Fruit fly (Drosophila melanogaster) whole organism, embryonic: Measurements from ENCODE around the gene CG42525.

Source experiments
- Ada2b ChIP-seq: fragments of 200-800 bp; sonication (Bioruptor generic); IDR thresholded peaks from 2 replicates; pipeline ENCODE4 v1.3.6; 2022; ENCODE audit warnings: missing biosample characterization, missing genetic modification characterization
- CG10147 ChIP-seq: fragments of 200-800 bp; sonication (Bioruptor generic); optimal IDR thresholded peaks from 2 replicates; lab custom pipeline; 2019; ENCODE audit warnings: missing biosample characterization, mild to moderate bottlenecking, missing genetic modification characterization, moderate library complexity
- CG10979 ChIP-seq: fragments of 200-800 bp; sonication (Bioruptor generic); optimal IDR thresholded peaks from 2 replicates; lab custom pipeline; 2018; ENCODE audit warnings: missing biosample characterization, mild to moderate bottlenecking, missing genetic modification characterization, moderate library complexity
- CG12071 ChIP-seq: fragments of 200-800 bp; sonication (Bioruptor generic); optimal IDR thresholded peaks from 3 replicates; lab custom pipeline; 2018; ENCODE audit warnings: missing biosample characterization, mild to moderate bottlenecking, missing genetic modification characterization
- CG12659 ChIP-seq: fragments of 200-800 bp; sonication (Bioruptor generic); optimal IDR thresholded peaks from 3 replicates; lab custom pipeline; 2017; ENCODE audit warnings: mild to moderate bottlenecking, missing biosample characterization, missing genetic modification reagents, missing genetic modification characterization
- CG13424 ChIP-seq: fragments of 200-800 bp; sonication (Bioruptor generic); optimal IDR thresholded peaks from 2 replicates; lab custom pipeline; 2019; ENCODE audit warnings: missing biosample characterization, mild to moderate bottlenecking, missing genetic modification characterization, moderate library complexity
- CG1602 ChIP-seq: fragments of 200-800 bp; sonication (Bioruptor generic); optimal IDR thresholded peaks from 3 replicates; lab custom pipeline; 2016; ENCODE audit warnings: missing biosample characterization, missing genetic modification characterization
- CG17328 ChIP-seq: fragments of 200-800 bp; sonication (Bioruptor generic); IDR thresholded peaks from 2 replicates; pipeline ENCODE4 v1.3.6; 2022; ENCODE audit warnings: missing biosample characterization, missing genetic modification characterization
- CG17361 ChIP-seq: fragments of 200-800 bp; sonication (Bioruptor generic); IDR thresholded peaks from 3 replicates; pipeline ENCODE4 v1.3.6; 2022; ENCODE audit warnings: missing biosample characterization, missing genetic modification characterization
- CG17385 ChIP-seq: fragments of 200-800 bp; sonication (Bioruptor generic); optimal IDR thresholded peaks from 3 replicates; lab custom pipeline; 2018; ENCODE audit warnings: missing biosample characterization, mild to moderate bottlenecking, missing genetic modification characterization
- CG17802 ChIP-seq: fragments of 200-800 bp; sonication (Bioruptor generic); optimal IDR thresholded peaks from 2 replicates; lab custom pipeline; 2018; ENCODE audit warnings: missing biosample characterization, mild to moderate bottlenecking, missing genetic modification characterization, moderate library complexity
- CG2202 ChIP-seq: fragments of 200-800 bp; sonication (Bioruptor generic); optimal IDR thresholded peaks from 2 replicates; lab custom pipeline; 2018; ENCODE audit warnings: missing biosample characterization, mild to moderate bottlenecking, missing genetic modification characterization
- CG2712 ChIP-seq: fragments of 200-800 bp; optimal IDR thresholded peaks from 3 replicates; lab custom pipeline; 2019; ENCODE audit warnings: missing biosample characterization, mild to moderate bottlenecking, missing genetic modification characterization, moderate library complexity
- CG2875 ChIP-seq: fragments of 200-800 bp; sonication (Bioruptor generic); optimal IDR thresholded peaks from 2 replicates; lab custom pipeline; 2017; ENCODE audit warnings: missing biosample characterization, mild to moderate bottlenecking, missing genetic modification characterization, missing genetic modification reagents
- CG31365 ChIP-seq: fragments of 200-800 bp; sonication (Bioruptor generic); optimal IDR thresholded peaks from 2 replicates; lab custom pipeline; 2018; ENCODE audit warnings: missing biosample characterization, mild to moderate bottlenecking, missing genetic modification characterization
- CG32767 ChIP-seq: fragments of 200-800 bp; sonication (Bioruptor generic); IDR thresholded peaks from 2 replicates; pipeline ENCODE4 v1.3.6; 2022; ENCODE audit warnings: missing biosample characterization, missing genetic modification characterization
- CG6272 ChIP-seq: fragments of 200-800 bp; sonication (Bioruptor generic); IDR thresholded peaks from 2 replicates; pipeline ENCODE4 v1.3.6; 2022; ENCODE audit warnings: missing biosample characterization, missing genetic modification characterization
- CG7556 ChIP-seq: fragments of 200-800 bp; sonication (Bioruptor generic); optimal IDR thresholded peaks from 2 replicates; lab custom pipeline; 2017; ENCODE audit warnings: missing biosample characterization, mild to moderate bottlenecking, missing genetic modification characterization
- Dp ChIP-seq: fragments of 200-800 bp; sonication (Bioruptor generic); optimal IDR thresholded peaks from 2 replicates; lab custom pipeline; 2018; ENCODE audit warnings: missing biosample characterization, mild to moderate bottlenecking, missing genetic modification characterization, moderate library complexity
- E2f1 ChIP-seq: fragments of 200-800 bp; sonication (Bioruptor generic); IDR thresholded peaks from 2 replicates; pipeline ENCODE4 v1.3.6; 2022; ENCODE audit warnings: missing biosample characterization, missing genetic modification characterization
- H2.0 ChIP-seq: fragments of 200-800 bp; sonication (Bioruptor generic); IDR thresholded peaks from 2 replicates; pipeline ENCODE4 v1.3.6; 2022; ENCODE audit warnings: missing biosample characterization, missing genetic modification characterization
- HLH54F ChIP-seq: fragments of 200-800 bp; sonication (Bioruptor generic); optimal IDR thresholded peaks from 3 replicates; lab custom pipeline; 2016; ENCODE audit warnings: missing biosample characterization, missing genetic modification characterization
- HLHmδ ChIP-seq: fragments of 200-800 bp; sonication (Bioruptor generic); optimal IDR thresholded peaks from 2 replicates; lab custom pipeline; 2018; ENCODE audit warnings: missing biosample characterization, mild to moderate bottlenecking, missing genetic modification characterization, moderate library complexity
- HmgZ ChIP-seq: fragments of 200-800 bp; sonication (Bioruptor generic); optimal IDR thresholded peaks from 2 replicates; lab custom pipeline; 2018; ENCODE audit warnings: missing biosample characterization, mild to moderate bottlenecking, missing genetic modification characterization
- Hmx ChIP-seq: fragments of 200-800 bp; sonication (Bioruptor generic); optimal IDR thresholded peaks from 2 replicates; lab custom pipeline; 2016; ENCODE audit warnings: missing biosample characterization, missing genetic modification characterization
- Hr39 ChIP-seq: fragments of >200 bp; optimal IDR thresholded peaks from 2 replicates; lab custom pipeline; 2017
- Hsf ChIP-seq: fragments of 200-800 bp; sonication (Bioruptor generic); optimal IDR thresholded peaks from 3 replicates; lab custom pipeline; 2016; ENCODE audit warnings: missing biosample characterization, missing genetic modification characterization
- Mrtf ChIP-seq: fragments of 200-800 bp; sonication (Bioruptor generic); IDR thresholded peaks from 3 replicates; pipeline ENCODE4 v1.3.6; 2022; ENCODE audit warnings: missing biosample characterization, missing genetic modification characterization
- Ravus ChIP-seq: fragments of 200-800 bp; sonication (Bioruptor generic); IDR thresholded peaks from 2 replicates; pipeline ENCODE4 v1.3.6; 2022; ENCODE audit warnings: missing biosample characterization, missing genetic modification characterization
- Sox100B ChIP-seq: fragments of 200-800 bp; sonication (Bioruptor generic); optimal IDR thresholded peaks from 3 replicates; lab custom pipeline; 2018; ENCODE audit warnings: missing biosample characterization, mild to moderate bottlenecking, missing genetic modification characterization
- Spps ChIP-seq: fragments of 200-800 bp; sonication (Bioruptor generic); optimal IDR thresholded peaks from 2 replicates; lab custom pipeline; 2018; ENCODE audit warnings: missing biosample characterization, mild to moderate bottlenecking, missing genetic modification characterization
- TFAM ChIP-seq: fragments of 200-800 bp; sonication (Bioruptor generic); optimal IDR thresholded peaks from 2 replicates; lab custom pipeline; 2017; ENCODE audit warnings: missing biosample characterization, missing genetic modification characterization, inconsistent platforms
- Tbp ChIP-seq: fragments of >200 bp; optimal IDR thresholded peaks from 2 replicates; lab custom pipeline; 2018; ENCODE audit warnings: missing biosample characterization, missing genetic modification characterization
- ab ChIP-seq: fragments of 200-800 bp; sonication (Bioruptor generic); optimal IDR thresholded peaks from 2 replicates; lab custom pipeline; 2016; ENCODE audit warnings: missing biosample characterization, missing genetic modification characterization
- ato ChIP-seq: fragments of 200-800 bp; sonication (Bioruptor generic); IDR thresholded peaks from 2 replicates; pipeline ENCODE4 v1.3.6; 2022; ENCODE audit warnings: missing biosample characterization, missing genetic modification characterization; ENCODE audit not compliant: partially characterized antibody
- cad ChIP-seq: fragments of >200 bp; optimal IDR thresholded peaks from 2 replicates; lab custom pipeline; 2017; ENCODE audit warnings: missing biosample characterization, missing genetic modification characterization
- chif ChIP-seq, 2 experiments: fragments of 200-800 bp; sonication (Bioruptor generic); optimal IDR thresholded peaks; 3 replicates each; lab custom pipeline; 2016; ENCODE audit warnings: missing biosample characterization in 2 of 2, missing genetic modification characterization in 2 of 2
- ci ChIP-seq: fragments of 200-800 bp; sonication (Bioruptor generic); IDR thresholded peaks from 3 replicates; pipeline ENCODE4 v1.3.6; 2022; ENCODE audit warnings: missing biosample characterization, missing genetic modification characterization
- dmrt99B ChIP-seq: fragments of 200-800 bp; sonication (Bioruptor generic); optimal IDR thresholded peaks from 2 replicates; lab custom pipeline; 2018; ENCODE audit warnings: missing biosample characterization, mild to moderate bottlenecking, missing genetic modification characterization, moderate library complexity
- fd64A ChIP-seq: fragments of 200-800 bp; sonication (Bioruptor generic); optimal IDR thresholded peaks from 3 replicates; lab custom pipeline; 2018; ENCODE audit warnings: missing biosample characterization, mild to moderate bottlenecking, missing genetic modification characterization
- gem ChIP-seq: fragments of 200-800 bp; sonication (Bioruptor generic); optimal IDR thresholded peaks from 2 replicates; lab custom pipeline; 2019; ENCODE audit warnings: missing biosample characterization, mild to moderate bottlenecking, missing genetic modification characterization, moderate library complexity
- lab ChIP-seq: fragments of 200-800 bp; sonication (Bioruptor generic); optimal IDR thresholded peaks from 3 replicates; lab custom pipeline; 2017; ENCODE audit warnings: missing biosample characterization, missing genetic modification characterization, mild to moderate bottlenecking, moderate library complexity, missing genetic modification reagents
- luna ChIP-seq: fragments of 200-800 bp; sonication (Bioruptor generic); optimal IDR thresholded peaks from 2 replicates; lab custom pipeline; 2016; ENCODE audit warnings: missing biosample characterization, missing genetic modification characterization
- maf-S ChIP-seq: fragments of 200-800 bp; sonication (Bioruptor generic); optimal IDR thresholded peaks from 2 replicates; lab custom pipeline; 2016; ENCODE audit warnings: missing biosample characterization, missing genetic modification characterization
- nau ChIP-seq: fragments of 200-800 bp; sonication (Bioruptor generic); optimal IDR thresholded peaks from 3 replicates; lab custom pipeline; 2017; ENCODE audit warnings: missing biosample characterization, mild to moderate bottlenecking, missing genetic modification characterization, missing genetic modification reagents
- odd ChIP-seq: fragments of 200-800 bp; sonication (Bioruptor generic); optimal IDR thresholded peaks from 2 replicates; lab custom pipeline; 2017; ENCODE audit warnings: missing biosample characterization, mild to moderate bottlenecking, missing genetic modification characterization
- pho ChIP-seq: fragments of 200-800 bp; sonication (Bioruptor generic); optimal IDR thresholded peaks from 2 replicates; lab custom pipeline; 2016; ENCODE audit warnings: missing biosample characterization, missing genetic modification characterization
- pita ChIP-seq: fragments of 200-800 bp; sonication (Bioruptor generic); optimal IDR thresholded peaks from 2 replicates; lab custom pipeline; 2017; ENCODE audit warnings: missing biosample characterization, mild to moderate bottlenecking, missing genetic modification characterization
- row ChIP-seq: fragments of 200-800 bp; sonication (Bioruptor generic); IDR thresholded peaks from 3 replicates; pipeline ENCODE4 v1.3.6; 2022; ENCODE audit warnings: missing biosample characterization, missing genetic modification characterization
- sug ChIP-seq: fragments of 200-800 bp; optimal IDR thresholded peaks from 2 replicates; lab custom pipeline; 2019; ENCODE audit warnings: missing biosample characterization, mild to moderate bottlenecking, missing genetic modification characterization, moderate library complexity
- tio ChIP-seq: fragments of 200-800 bp; sonication (Bioruptor generic); optimal IDR thresholded peaks from 2 replicates; lab custom pipeline; 2017; ENCODE audit warnings: missing biosample characterization, missing genetic modification characterization, inconsistent platforms
- zen2 ChIP-seq: fragments of 200-800 bp; sonication (Bioruptor generic); IDR thresholded peaks from 3 replicates; pipeline ENCODE4 v1.3.6; 2022; ENCODE audit warnings: missing biosample characterization, missing genetic modification characterization; ENCODE audit not compliant: partially characterized antibody

The CG42525 gene

DNA sequence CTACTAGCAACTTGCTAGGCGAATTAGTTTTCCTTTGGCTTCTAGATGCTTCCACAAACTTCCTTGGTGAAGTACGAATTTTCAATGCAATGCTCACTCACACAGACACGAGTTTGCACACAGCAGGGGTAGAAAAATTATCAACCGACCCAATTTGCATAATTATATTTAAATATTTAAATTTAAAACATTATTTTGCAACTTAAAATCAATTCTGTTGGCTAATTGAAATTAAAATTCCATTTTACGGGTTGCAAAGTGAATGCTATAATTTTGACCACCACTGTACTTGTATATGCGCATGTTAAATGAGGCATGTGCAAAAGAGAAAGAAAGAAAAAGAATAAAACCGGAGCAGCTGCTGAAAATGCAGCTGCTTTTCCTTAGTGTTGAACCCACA, 4.5 kb upstream of the CG42525 start (continued):
- peak; percentile 93 for TF ChIP-seq CG13424
- TF ChIP-seq Hr39, result no peak
- peak; percentile 96 for TF ChIP-seq dmrt99B (tag; lab: Kevin White, UChicago)
- no peak for TF ChIP-seq maf-S (GFP tag; lab: Kevin White, UChicago)
- TF ChIP-seq ab (GFP tag; lab: Kevin White, UChicago), result no peak
- peak; percentile 81 for TF ChIP-seq CG6272 (GFP tag; lab: Robert Waterston, UW)
- TF ChIP-seq CG17328 (GFP tag; lab: Robert Waterston, UW), result peak; percentile 96
- peak; percentile 93 for TF ChIP-seq Sox100B (GFP tag; lab: Kevin White, UChicago)
- TF ChIP-seq CG17361, result peak; percentile 95
- TF ChIP-seq lab (GFP tag; lab: Kevin White, UChicago), result peak; percentile 97
- TF ChIP-seq E2f1 (GFP tag; lab: Robert Waterston, UW), result peak; percentile 94
- peak; percentile 90 for TF ChIP-seq CG32767 (GFP tag; lab: Robert Waterston, UW)
- peak; percentile 90 for TF ChIP-seq H2.0 (GFP tag; lab: Robert Waterston, UW)
- peak; percentile 76 for TF ChIP-seq Hsf (GFP tag; lab: Kevin White, UChicago)
- TF ChIP-seq CG17385 (GFP tag; lab: Kevin White, UChicago), result peak; percentile 92
- peak; percentile 93 for TF ChIP-seq CG12659 (GFP tag; lab: Kevin White, UChicago)
- TF ChIP-seq Ravus (GFP tag; lab: Robert Waterston, UW), result peak; percentile 82
- TF ChIP-seq Ada2b, result peak; percentile 95
- TF ChIP-seq HLHmδ, result no peak
- peak; percentile 92 for TF ChIP-seq CG7556 (GFP tag; lab: Kevin White, UChicago)
- peak; percentile 86 for TF ChIP-seq odd (GFP tag; lab: Kevin White, UChicago)
- TF ChIP-seq chif (GFP tag; optimal IDR thresholded peaks at IDR 0.05; lab: Kevin White, UChicago), result peak; percentile 47 to 57
- peak; percentile 91 for TF ChIP-seq CG2875
- TF ChIP-seq Hmx, result no peak
- peak; percentile 75 for TF ChIP-seq sug
- TF ChIP-seq CG10147 (GFP tag; lab: Kevin White, UChicago), result peak; percentile 93
- peak; percentile 86 for TF ChIP-seq Mrtf (GFP tag; lab: Robert Waterston, UW)
- TF ChIP-seq pita, result no peak
- peak; percentile 86 for TF ChIP-seq CG1602 (GFP tag; lab: Kevin White, UChicago)
- TF ChIP-seq ato (GFP tag; lab: Robert Waterston, UW), result no peak
- TF ChIP-seq CG2202 (tag; lab: Kevin White, UChicago), result peak; percentile 87
- no peak for TF ChIP-seq Tbp (GFP tag; lab: Kevin White, UChicago)
- peak; percentile 89 for TF ChIP-seq Spps (tag; lab: Kevin White, UChicago)
- peak; percentile 48 for TF ChIP-seq HLH54F (GFP tag; lab: Kevin White, UChicago)
- peak; percentile 95 for TF ChIP-seq CG2712 (tag; lab: Kevin White, UChicago)
- TF ChIP-seq cad (GFP tag; lab: Kevin White, UChicago), result no peak
- peak; percentile 91 for TF ChIP-seq CG12071 (GFP tag; lab: Kevin White, UChicago)
- peak; percentile 90 for TF ChIP-seq nau (GFP tag; lab: Kevin White, UChicago)
- TF ChIP-seq gem (tag; lab: Kevin White, UChicago), result peak; percentile 96
- peak; percentile 75 for TF ChIP-seq TFAM (GFP tag; lab: Kevin White, UChicago)
- peak; percentile 8 for TF ChIP-seq luna
- peak; percentile 72 for TF ChIP-seq CG31365
- peak; percentile 95 for TF ChIP-seq row
- no peak for TF ChIP-seq zen2 (GFP tag; lab: Robert Waterston, UW)
- TF ChIP-seq Dp, result no peak
- TF ChIP-seq CG17802, result peak; percentile 78
- peak; percentile 92 for TF ChIP-seq HmgZ (tag; lab: Kevin White, UChicago)
- peak; percentile 97 for TF ChIP-seq ci (GFP tag; lab: Robert Waterston, UW)
- peak; percentile 88 for TF ChIP-seq tio (GFP tag; lab: Kevin White, UChicago)
- TF ChIP-seq pho (GFP tag; lab: Kevin White, UChicago), result peak; percentile 29
- peak; percentile 86 for TF ChIP-seq fd64A
- TF ChIP-seq CG10979, result peak; percentile 93
